Fruit fly (Drosophila melanogaster) whole organism, embryonic: ENCODE results near the gene CG34290.

ENCODE experiments used
- Abd-B ChIP-seq: fragments of 200-800 bp; sonication (Bioruptor generic); optimal IDR thresholded peaks from 2 replicates; lab custom pipeline; 2018; ENCODE audit warnings: missing biosample characterization, mild to moderate bottlenecking, missing genetic modification characterization, moderate library complexity
- Aef1 ChIP-seq: fragments of 200-800 bp; sonication (Bioruptor generic); IDR thresholded peaks from 3 replicates; pipeline ENCODE4 v1.3.6; 2022; ENCODE audit warnings: missing biosample characterization, missing genetic modification characterization
- Blimp-1 ChIP-seq: fragments of 200-800 bp; sonication (Bioruptor generic); optimal IDR thresholded peaks from 3 replicates; lab custom pipeline; 2018; ENCODE audit warnings: missing biosample characterization, missing genetic modification characterization, mild to moderate bottlenecking, moderate library complexity, missing genetic modification reagents
- CG10366 ChIP-seq: fragments of 200-800 bp; sonication (Bioruptor generic); IDR thresholded peaks from 2 replicates; pipeline ENCODE4 v1.3.6; 2022; ENCODE audit warnings: missing biosample characterization, missing genetic modification characterization
- CG13894 ChIP-seq: fragments of 200-800 bp; sonication (Bioruptor generic); optimal IDR thresholded peaks from 3 replicates; lab custom pipeline; 2018; ENCODE audit warnings: missing biosample characterization, mild to moderate bottlenecking, missing genetic modification characterization, moderate library complexity
- CG14014 ChIP-seq: fragments of 200-800 bp; sonication (Bioruptor generic); IDR thresholded peaks from 2 replicates; pipeline ENCODE4 v1.3.6; 2022; ENCODE audit warnings: missing biosample characterization, missing genetic modification characterization
- CG15011 ChIP-seq: fragments of 200-800 bp; sonication (Bioruptor generic); optimal IDR thresholded peaks from 3 replicates; lab custom pipeline; 2018; ENCODE audit warnings: missing biosample characterization, mild to moderate bottlenecking, missing genetic modification characterization
- CG15696 ChIP-seq: fragments of 200-800 bp; sonication (Bioruptor generic); optimal IDR thresholded peaks from 2 replicates; lab custom pipeline; 2019; ENCODE audit warnings: missing biosample characterization, mild to moderate bottlenecking, missing genetic modification characterization, moderate library complexity
- CG1602 ChIP-seq: fragments of 200-800 bp; sonication (Bioruptor generic); optimal IDR thresholded peaks from 3 replicates; lab custom pipeline; 2016; ENCODE audit warnings: missing biosample characterization, missing genetic modification characterization
- CG18011 ChIP-seq: fragments of 200-800 bp; sonication (Bioruptor generic); optimal IDR thresholded peaks from 2 replicates; lab custom pipeline; 2017; ENCODE audit warnings: missing biosample characterization, missing genetic modification characterization, mild to moderate bottlenecking, moderate library complexity, missing genotype
- CG18262 ChIP-seq: fragments of 200-800 bp; optimal IDR thresholded peaks from 3 replicates; lab custom pipeline; 2019; ENCODE audit warnings: missing biosample characterization, mild to moderate bottlenecking, missing genetic modification characterization, moderate library complexity
- CG9797 ChIP-seq: fragments of 200-800 bp; sonication (Bioruptor generic); optimal IDR thresholded peaks from 3 replicates; lab custom pipeline; 2018; ENCODE audit warnings: missing biosample characterization, mild to moderate bottlenecking, missing genetic modification characterization
- Chrac-16 ChIP-seq: fragments of 200-800 bp; sonication (Bioruptor generic); optimal IDR thresholded peaks from 3 replicates; lab custom pipeline; 2016; ENCODE audit warnings: missing biosample characterization, missing genetic modification characterization
- Dref ChIP-seq: fragments of 200-800 bp; sonication (Bioruptor generic); IDR thresholded peaks from 2 replicates; pipeline ENCODE4 v1.3.6; 2022; ENCODE audit warnings: missing biosample characterization, missing genetic modification characterization
- Eip74EF ChIP-seq, 2 experiments: fragments of 200-800 bp in 1 of 2; fragments of >200 bp in 1 of 2; sonication (Bioruptor generic) in 1 of 2; optimal IDR thresholded peaks; 2 replicates each; lab custom pipeline; 2017 to 2019; ENCODE audit warnings: missing biosample characterization in 2 of 2, missing genetic modification characterization in 2 of 2, mild to moderate bottlenecking in 1 of 2, moderate library complexity in 1 of 2
- Elba2 ChIP-seq: fragments of 200-800 bp; sonication (Bioruptor generic); optimal IDR thresholded peaks from 3 replicates; lab custom pipeline; 2016; ENCODE audit warnings: missing biosample characterization, missing genetic modification characterization
- Kr ChIP-seq: fragments of 200-800 bp; sonication (Bioruptor generic); optimal IDR thresholded peaks from 2 replicates; lab custom pipeline; 2017; ENCODE audit warnings: missing biosample characterization, mild to moderate bottlenecking, missing genetic modification characterization
- Lim3 ChIP-seq: fragments of 200-800 bp; sonication (Bioruptor generic); IDR thresholded peaks from 2 replicates; pipeline ENCODE4 v1.3.6; 2022; ENCODE audit warnings: missing biosample characterization, missing genetic modification characterization
- Mad ChIP-seq: fragments of 200-800 bp; sonication (Bioruptor generic); optimal IDR thresholded peaks from 2 replicates; lab custom pipeline; 2016; ENCODE audit warnings: missing biosample characterization, missing genetic modification characterization
- Meics ChIP-seq: fragments of 200-800 bp; sonication (Bioruptor generic); optimal IDR thresholded peaks from 2 replicates; lab custom pipeline; 2017; ENCODE audit warnings: missing biosample characterization, mild to moderate bottlenecking, missing genetic modification characterization
- NC2α ChIP-seq: fragments of 200-800 bp; sonication (Bioruptor generic); optimal IDR thresholded peaks from 2 replicates; lab custom pipeline; 2016; ENCODE audit warnings: missing biosample characterization, missing genetic modification characterization
- NC2β ChIP-seq: fragments of 200-800 bp; sonication (Bioruptor generic); optimal IDR thresholded peaks from 2 replicates; lab custom pipeline; 2016; ENCODE audit warnings: missing biosample characterization, missing genetic modification characterization
- Opbp ChIP-seq: fragments of 200-800 bp; sonication (Bioruptor generic); IDR thresholded peaks from 3 replicates; pipeline ENCODE4 v1.3.6; 2022; ENCODE audit warnings: missing biosample characterization, missing genetic modification characterization; ENCODE audit not compliant: partially characterized antibody
- Rfx ChIP-seq: fragments of 200-800 bp; sonication (Bioruptor generic); IDR thresholded peaks from 2 replicates; pipeline ENCODE4 v1.3.6; 2022; ENCODE audit warnings: missing biosample characterization, missing genetic modification characterization
- Xrp1 ChIP-seq: fragments of 200-800 bp; sonication (Bioruptor generic); IDR thresholded peaks from 2 replicates; pipeline ENCODE4 v1.3.6; 2022; ENCODE audit warnings: missing biosample characterization, missing genetic modification characterization
- ap ChIP-seq: fragments of 200-800 bp; sonication (Bioruptor generic); IDR thresholded peaks from 2 replicates; pipeline ENCODE4 v1.3.6; 2022; ENCODE audit warnings: missing biosample characterization, missing genetic modification characterization
- cato ChIP-seq: fragments of 200-800 bp; sonication (Bioruptor generic); optimal IDR thresholded peaks from 2 replicates; lab custom pipeline; 2016; ENCODE audit warnings: missing biosample characterization, missing genetic modification characterization, borderline replicate concordance
- chif ChIP-seq, 2 experiments: fragments of 200-800 bp; sonication (Bioruptor generic); optimal IDR thresholded peaks; 3 replicates each; lab custom pipeline; 2016; ENCODE audit warnings: missing biosample characterization in 2 of 2, missing genetic modification characterization in 2 of 2
- chm ChIP-seq: fragments of 200-800 bp; sonication (Bioruptor generic); IDR thresholded peaks from 2 replicates; pipeline ENCODE4 v1.3.6; 2022; ENCODE audit warnings: missing biosample characterization, missing genetic modification characterization
- dati ChIP-seq: fragments of 200-800 bp; sonication (Bioruptor generic); IDR thresholded peaks from 2 replicates; pipeline ENCODE4 v1.3.6; 2022; ENCODE audit warnings: missing biosample characterization, missing genetic modification characterization
- dm ChIP-seq: fragments of 200-800 bp; sonication (Bioruptor generic); optimal IDR thresholded peaks from 3 replicates; lab custom pipeline; 2016; ENCODE audit warnings: missing biosample characterization, missing genetic modification characterization
- dmrt11E ChIP-seq: fragments of 200-800 bp; sonication (Bioruptor generic); optimal IDR thresholded peaks from 3 replicates; lab custom pipeline; 2018; ENCODE audit warnings: missing biosample characterization, mild to moderate bottlenecking, missing genetic modification characterization, moderate library complexity
- esg ChIP-seq: fragments of 200-800 bp; sonication (Bioruptor generic); conservative IDR thresholded peaks from 2 replicates; pipeline ENCODE4 v1.3.6; 2022; ENCODE audit warnings: missing biosample characterization, missing genetic modification characterization
- exex ChIP-seq: fragments of 200-800 bp; sonication (Bioruptor generic); optimal IDR thresholded peaks from 4 replicates; lab custom pipeline; 2018; ENCODE audit warnings: missing biosample characterization, mild to moderate bottlenecking, missing genetic modification characterization, moderate library complexity
- eyg ChIP-seq: fragments of 200-800 bp; sonication (Bioruptor generic); optimal IDR thresholded peaks from 3 replicates; lab custom pipeline; 2016; ENCODE audit warnings: missing biosample characterization, missing genetic modification characterization
- fd64A ChIP-seq: fragments of 200-800 bp; sonication (Bioruptor generic); optimal IDR thresholded peaks from 3 replicates; lab custom pipeline; 2018; ENCODE audit warnings: missing biosample characterization, mild to moderate bottlenecking, missing genetic modification characterization
- h ChIP-seq: fragments of >200 bp; optimal IDR thresholded peaks from 2 replicates; lab custom pipeline; 2017
- hbn ChIP-seq: fragments of 200-800 bp; sonication (Bioruptor generic); IDR thresholded peaks from 2 replicates; pipeline ENCODE4 v1.3.6; 2022; ENCODE audit warnings: missing biosample characterization, missing genetic modification characterization; ENCODE audit not compliant: partially characterized antibody
- jumu ChIP-seq: fragments of 200-800 bp; sonication (Bioruptor generic); optimal IDR thresholded peaks from 3 replicates; lab custom pipeline; 2016; ENCODE audit warnings: missing biosample characterization, missing genetic modification characterization
- lbe ChIP-seq: fragments of 200-800 bp; sonication (Bioruptor generic); optimal IDR thresholded peaks from 2 replicates; lab custom pipeline; 2016; ENCODE audit warnings: missing biosample characterization, mild to moderate bottlenecking, missing genetic modification characterization
- lov ChIP-seq, 2 experiments: fragments of 200-800 bp in 1 of 2; fragments of >200 bp in 1 of 2; sonication (Bioruptor generic) in 1 of 2; IDR thresholded peaks in 1 of 2; optimal IDR thresholded peaks in 1 of 2; 2 replicates in 1 of 2; 3 replicates in 1 of 2; pipeline versions ENCODE4 v1.3.6 to Lab custom; 2017 to 2022; ENCODE audit warnings: missing biosample characterization in 1 of 2, missing genetic modification characterization in 1 of 2
- mld ChIP-seq: fragments of 200-800 bp; sonication (Bioruptor generic); IDR thresholded peaks from 3 replicates; pipeline ENCODE4 v1.3.6; 2022; ENCODE audit warnings: missing biosample characterization, missing genetic modification characterization; ENCODE audit not compliant: partially characterized antibody
- oc ChIP-seq: fragments of 200-800 bp; sonication (Bioruptor generic); optimal IDR thresholded peaks from 2 replicates; lab custom pipeline; 2018; ENCODE audit warnings: missing biosample characterization, mild to moderate bottlenecking, missing genetic modification characterization, moderate library complexity
- p53 ChIP-seq: fragments of 200-800 bp; sonication (Bioruptor generic); optimal IDR thresholded peaks from 2 replicates; lab custom pipeline; 2016; ENCODE audit warnings: missing biosample characterization, missing genetic modification characterization
- sima ChIP-seq: fragments of 200-800 bp; sonication (Bioruptor generic); optimal IDR thresholded peaks from 2 replicates; lab custom pipeline; 2016; ENCODE audit warnings: missing biosample characterization, missing genetic modification characterization
- tna ChIP-seq: fragments of 200-800 bp; sonication (Bioruptor generic); IDR thresholded peaks from 2 replicates; pipeline ENCODE4 v1.3.6; 2022; ENCODE audit warnings: missing biosample characterization, missing genetic modification characterization; ENCODE audit not compliant: partially characterized antibody
- vnd ChIP-seq: fragments of 200-800 bp; sonication (Bioruptor generic); IDR thresholded peaks from 3 replicates; pipeline ENCODE4 v1.3.6; 2022; ENCODE audit warnings: missing biosample characterization, missing genetic modification characterization; ENCODE audit not compliant: partially characterized antibody
- vvl ChIP-seq: fragments of 200-800 bp; sonication (Bioruptor generic); IDR thresholded peaks from 2 replicates; pipeline ENCODE4 v1.3.6; 2022; ENCODE audit warnings: missing biosample characterization, missing genetic modification characterization
- wdn ChIP-seq: fragments of 200-800 bp; sonication (Bioruptor generic); IDR thresholded peaks from 2 replicates; pipeline ENCODE4 v1.3.6; 2022; ENCODE audit warnings: missing biosample characterization, missing genetic modification characterization

Gene CG34290

DNA sequence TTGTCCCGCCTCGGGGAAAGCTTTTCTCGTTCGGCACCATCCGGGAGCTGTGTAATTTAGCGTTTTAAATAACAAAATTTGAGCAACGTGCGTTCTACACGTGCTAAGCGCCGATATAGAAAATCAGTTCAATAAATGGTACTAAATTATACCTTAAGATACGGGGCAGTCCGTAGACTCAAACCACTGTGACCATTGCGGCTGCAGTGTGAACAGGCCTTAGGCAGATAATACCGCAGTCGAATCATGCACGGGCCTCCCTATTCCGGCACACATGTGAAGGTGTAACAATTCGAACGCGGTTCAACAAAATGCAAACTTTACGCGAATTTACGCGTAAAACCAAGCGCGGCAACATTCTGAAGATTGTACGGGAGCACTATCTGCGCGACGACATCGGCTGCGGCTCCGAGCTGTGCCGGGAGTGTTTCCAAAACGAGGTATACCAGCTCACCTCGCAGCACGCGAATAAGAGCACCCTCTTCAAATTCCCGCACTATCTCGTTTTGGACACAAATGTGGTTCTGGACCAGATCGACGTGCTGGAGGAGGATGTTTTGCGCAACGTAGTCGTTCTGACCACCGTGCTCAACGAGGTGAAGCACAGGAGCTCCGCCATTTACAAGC, 43.7 kb upstream of the CG34290 start, which contains the start of the genes Rrp5 and Dis3 (continued):
- TF ChIP-seq dm, result peak; percentile 100
- peak; percentile 39 for TF ChIP-seq jumu (GFP tag; lab: Kevin White, UChicago)
- TF ChIP-seq CG14014, result peak; percentile 38; the same call in 1 of the 2 replicates
- TF ChIP-seq Xrp1, result peak; percentile 28; the same call in 1 of the 2 replicates
- TF ChIP-seq dati (GFP tag; lab: Robert Waterston, UW), result no peak
- no peak for TF ChIP-seq CG15011 (GFP tag; lab: Kevin White, UChicago)
- no peak for TF ChIP-seq sima (GFP tag; lab: Kevin White, UChicago)
- no peak for TF ChIP-seq hbn (GFP tag; lab: Robert Waterston, UW)
- peak; percentile 76 for TF ChIP-seq Opbp
- TF ChIP-seq oc (tag; lab: Kevin White, UChicago), result no peak
- TF ChIP-seq ap (GFP tag; lab: Robert Waterston, UW), result no peak
- no peak for TF ChIP-seq lov (optimal IDR thresholded peaks at IDR 0.05; lab: Kevin White, UChicago)
- TF ChIP-seq lov (GFP tag; IDR thresholded peaks at IDR 0.05; lab: Robert Waterston, UW), result 0 out of 3 replicates have a peak, but pooled peaks have one; percentile 4
- TF ChIP-seq CG15696 (tag; lab: Kevin White, UChicago), result peak; percentile 29
- TF ChIP-seq Mad (GFP tag; lab: Kevin White, UChicago), result peak; percentile 36
- peak; percentile 58 for TF ChIP-seq Dref (GFP tag; lab: Robert Waterston, UW)
- peak; percentile 59 for TF ChIP-seq NC2β (GFP tag; lab: Kevin White, UChicago)
- TF ChIP-seq wdn (GFP tag; lab: Robert Waterston, UW), result 0 out of 2 replicates have a peak, but pooled peaks have one; percentile 38
- TF ChIP-seq exex, result no peak
- no peak for TF ChIP-seq lbe (GFP tag; lab: Kevin White, UChicago)
- no peak for TF ChIP-seq Meics
- TF ChIP-seq vvl (GFP tag; lab: Robert Waterston, UW), result peak; percentile 78
- TF ChIP-seq fd64A, result no peak
- no peak for TF ChIP-seq Eip74EF (GFP tag; optimal IDR thresholded peaks at IDR 0.05; lab: Kevin White, UChicago)
- TF ChIP-seq Aef1, result no peak
- no peak for TF ChIP-seq NC2α (GFP tag; lab: Kevin White, UChicago)
- TF ChIP-seq chif (GFP tag; optimal IDR thresholded peaks at IDR 0.05; lab: Kevin White, UChicago), result peak in 1 of 2 experiments; percentile 24
- no peak for TF ChIP-seq Abd-B (GFP tag; lab: Kevin White, UChicago)
- peak; percentile 44 for TF ChIP-seq chm
- no peak for TF ChIP-seq Chrac-16 (GFP tag; lab: Kevin White, UChicago)
- TF ChIP-seq Blimp-1 (GFP tag; lab: Kevin White, UChicago), result no peak
- no peak for TF ChIP-seq CG18262 (tag; lab: Kevin White, UChicago)
- no peak for TF ChIP-seq dmrt11E
- TF ChIP-seq vnd (GFP tag; lab: Robert Waterston, UW), result 0 out of 3 replicates have a peak, but pooled peaks have one; percentile 26
- TF ChIP-seq CG1602 (GFP tag; lab: Kevin White, UChicago), result peak; percentile 3
- TF ChIP-seq Elba2 (GFP tag; lab: Kevin White, UChicago), result no peak
- TF ChIP-seq Kr, result no peak
- TF ChIP-seq eyg (GFP tag; lab: Kevin White, UChicago), result no peak
- peak; percentile 65 for TF ChIP-seq p53 (GFP tag; lab: Kevin White, UChicago)
- TF ChIP-seq Lim3 (GFP tag; lab: Robert Waterston, UW), result no peak
- no peak for TF ChIP-seq mld
- no peak for TF ChIP-seq h (lab: Kevin White, UChicago)
- TF ChIP-seq cato, result no peak
- TF ChIP-seq CG18011 (GFP tag; lab: Kevin White, UChicago), result no peak
- no peak for TF ChIP-seq esg (GFP tag; lab: Robert Waterston, UW)
- TF ChIP-seq Rfx (GFP tag; lab: Robert Waterston, UW), result peak; percentile 73
- no peak for TF ChIP-seq CG13894 (tag; lab: Kevin White, UChicago)
- TF ChIP-seq CG10366, result peak; percentile 42; the same call in 1 of the 2 replicates
- TF ChIP-seq tna (GFP tag; lab: Robert Waterston, UW), result no peak
- TF ChIP-seq CG9797 (GFP tag; lab: Kevin White, UChicago), result peak; percentile 83
